Fruit fly (Drosophila melanogaster) whole organism, embryonic: Measurements from ENCODE around the gene Acp62F.

Experiments used
- Adf1 ChIP-seq: fragments of 200-800 bp; sonication (Bioruptor generic); IDR thresholded peaks from 2 replicates; pipeline ENCODE4 v1.3.6; 2022; ENCODE audit warnings: missing biosample characterization, missing genetic modification characterization
- CG11504 ChIP-seq: fragments of 200-800 bp; sonication (Bioruptor generic); optimal IDR thresholded peaks from 3 replicates; lab custom pipeline; 2019; ENCODE audit warnings: missing biosample characterization, mild to moderate bottlenecking, missing genetic modification characterization, moderate library complexity
- CG11560 ChIP-seq: fragments of 200-800 bp; sonication (Bioruptor generic); IDR thresholded peaks from 3 replicates; pipeline ENCODE4 v1.3.6; 2022; ENCODE audit warnings: missing biosample characterization, missing genetic modification characterization
- CG12236 ChIP-seq: fragments of 200-800 bp; sonication (Bioruptor generic); optimal IDR thresholded peaks from 2 replicates; lab custom pipeline; 2016; ENCODE audit warnings: missing biosample characterization, missing genetic modification characterization
- CG1233 ChIP-seq: fragments of 200-800 bp; sonication (Bioruptor generic); optimal IDR thresholded peaks from 4 replicates; lab custom pipeline; 2018; ENCODE audit warnings: missing biosample characterization, mild to moderate bottlenecking, missing genetic modification characterization
- CG14965 ChIP-seq: fragments of 200-800 bp; sonication (Bioruptor generic); optimal IDR thresholded peaks from 2 replicates; lab custom pipeline; 2016; ENCODE audit warnings: missing biosample characterization, missing genetic modification characterization, borderline replicate concordance
- CG15514 ChIP-seq: fragments of 200-800 bp; sonication (Bioruptor generic); optimal IDR thresholded peaks from 3 replicates; lab custom pipeline; 2017; ENCODE audit warnings: missing biosample characterization, missing genetic modification characterization, mild to moderate bottlenecking, moderate library complexity, missing genetic modification reagents
- CG17359 ChIP-seq: fragments of 200-800 bp; sonication (Bioruptor generic); optimal IDR thresholded peaks from 3 replicates; lab custom pipeline; 2018; ENCODE audit warnings: missing biosample characterization, mild to moderate bottlenecking, missing genetic modification characterization, moderate library complexity
- CG17385 ChIP-seq: fragments of 200-800 bp; sonication (Bioruptor generic); optimal IDR thresholded peaks from 3 replicates; lab custom pipeline; 2018; ENCODE audit warnings: missing biosample characterization, mild to moderate bottlenecking, missing genetic modification characterization
- CG17568 ChIP-seq: fragments of 200-800 bp; sonication (Bioruptor generic); optimal IDR thresholded peaks from 2 replicates; lab custom pipeline; 2018; ENCODE audit warnings: missing biosample characterization, mild to moderate bottlenecking, missing genetic modification characterization, moderate library complexity
- CG17912 ChIP-seq: fragments of 200-800 bp; sonication (Bioruptor generic); optimal IDR thresholded peaks from 2 replicates; lab custom pipeline; 2018; ENCODE audit warnings: missing biosample characterization, mild to moderate bottlenecking, missing genetic modification characterization
- CG18262 ChIP-seq: fragments of 200-800 bp; optimal IDR thresholded peaks from 3 replicates; lab custom pipeline; 2019; ENCODE audit warnings: missing biosample characterization, mild to moderate bottlenecking, missing genetic modification characterization, moderate library complexity
- CG2129 ChIP-seq: fragments of 200-800 bp; sonication (Bioruptor generic); IDR thresholded peaks from 2 replicates; pipeline ENCODE4 v1.3.6; 2022; ENCODE audit warnings: missing biosample characterization, missing genetic modification characterization; ENCODE audit not compliant: partially characterized antibody
- CG3065 ChIP-seq: fragments of 200-800 bp; sonication (Bioruptor generic); optimal IDR thresholded peaks from 2 replicates; lab custom pipeline; 2016; ENCODE audit warnings: missing biosample characterization, missing genetic modification characterization
- CG42726 ChIP-seq: fragments of 200-800 bp; sonication (Bioruptor generic); IDR thresholded peaks from 2 replicates; pipeline ENCODE4 v1.3.6; 2022; ENCODE audit warnings: missing biosample characterization, missing genetic modification characterization; ENCODE audit not compliant: partially characterized antibody
- CG43689 ChIP-seq: fragments of 200-800 bp; sonication (Bioruptor generic); IDR thresholded peaks from 2 replicates; pipeline ENCODE4 v1.3.6; 2022; ENCODE audit warnings: missing biosample characterization, missing genetic modification characterization
- CG6175 ChIP-seq: fragments of 200-800 bp; sonication (Bioruptor generic); IDR thresholded peaks from 3 replicates; pipeline ENCODE4 v1.3.6; 2022; ENCODE audit warnings: missing biosample characterization, missing genetic modification characterization
- CG6272 ChIP-seq: fragments of 200-800 bp; sonication (Bioruptor generic); IDR thresholded peaks from 2 replicates; pipeline ENCODE4 v1.3.6; 2022; ENCODE audit warnings: missing biosample characterization, missing genetic modification characterization
- CG7372 ChIP-seq: fragments of 200-800 bp; sonication (Bioruptor generic); IDR thresholded peaks from 2 replicates; pipeline ENCODE4 v1.3.6; 2022; ENCODE audit warnings: missing biosample characterization, missing genetic modification characterization
- CG7839 ChIP-seq: fragments of 200-800 bp; sonication (Bioruptor generic); optimal IDR thresholded peaks from 3 replicates; lab custom pipeline; 2018; ENCODE audit warnings: missing biosample characterization, mild to moderate bottlenecking, missing genetic modification characterization, moderate library complexity
- CG7928 ChIP-seq: fragments of 200-800 bp; sonication (Bioruptor generic); optimal IDR thresholded peaks from 2 replicates; lab custom pipeline; 2017; ENCODE audit warnings: missing biosample characterization, mild to moderate bottlenecking, missing genetic modification characterization
- CG9215 ChIP-seq: fragments of 200-800 bp; sonication (Bioruptor generic); IDR thresholded peaks from 2 replicates; pipeline ENCODE4 v1.3.6; 2022; ENCODE audit warnings: missing biosample characterization, missing genetic modification characterization
- CG9817 ChIP-seq: fragments of 200-800 bp; sonication (Bioruptor generic); optimal IDR thresholded peaks from 2 replicates; lab custom pipeline; 2018; ENCODE audit warnings: missing biosample characterization, mild to moderate bottlenecking, missing genetic modification characterization, moderate library complexity
- CG9876 ChIP-seq: fragments of 200-800 bp; sonication (Bioruptor generic); optimal IDR thresholded peaks from 2 replicates; lab custom pipeline; 2016; ENCODE audit warnings: missing biosample characterization, missing genetic modification characterization
- CG9932 ChIP-seq: fragments of 200-800 bp; sonication (Bioruptor generic); IDR thresholded peaks from 2 replicates; pipeline ENCODE4 v1.3.6; 2022; ENCODE audit warnings: missing biosample characterization, missing genetic modification characterization
- CHES-1-like ChIP-seq: fragments of 200-800 bp; sonication (Bioruptor generic); optimal IDR thresholded peaks from 2 replicates; lab custom pipeline; 2016; ENCODE audit warnings: missing biosample characterization, missing genetic modification characterization
- CkIIα-i1 ChIP-seq: fragments of 200-800 bp; sonication (Bioruptor generic); IDR thresholded peaks from 2 replicates; pipeline ENCODE4 v1.3.6; 2022; ENCODE audit warnings: missing biosample characterization, missing genetic modification characterization
- Dad ChIP-seq: fragments of 200-800 bp; sonication (Bioruptor generic); optimal IDR thresholded peaks from 3 replicates; lab custom pipeline; 2016; ENCODE audit warnings: missing biosample characterization, missing genetic modification characterization
- Deaf1 ChIP-seq: fragments of 200-800 bp; optimal IDR thresholded peaks from 3 replicates; lab custom pipeline; 2019; ENCODE audit warnings: missing biosample characterization, mild to moderate bottlenecking, missing genetic modification characterization, moderate library complexity
- Drgx ChIP-seq: fragments of 200-800 bp; sonication (Bioruptor generic); IDR thresholded peaks from 2 replicates; pipeline ENCODE4 v1.3.6; 2022; ENCODE audit warnings: missing biosample characterization, missing genetic modification characterization
- E2f2 ChIP-seq: fragments of 200-800 bp; sonication (Bioruptor generic); IDR thresholded peaks from 2 replicates; pipeline ENCODE4 v1.3.6; 2022; ENCODE audit warnings: missing biosample characterization, missing genetic modification characterization
- Ets97D ChIP-seq: fragments of 200-800 bp; sonication (Bioruptor generic); optimal IDR thresholded peaks from 3 replicates; lab custom pipeline; 2016; ENCODE audit warnings: missing biosample characterization, missing genetic modification characterization
- HmgZ ChIP-seq: fragments of 200-800 bp; sonication (Bioruptor generic); optimal IDR thresholded peaks from 2 replicates; lab custom pipeline; 2018; ENCODE audit warnings: missing biosample characterization, mild to moderate bottlenecking, missing genetic modification characterization
- Oaz ChIP-seq: fragments of 200-800 bp; sonication (Bioruptor generic); IDR thresholded peaks from 2 replicates; pipeline ENCODE4 v1.3.6; 2022; ENCODE audit warnings: missing biosample characterization, missing genetic modification characterization
- Optix ChIP-seq: fragments of 200-800 bp; sonication (Bioruptor generic); IDR thresholded peaks from 3 replicates; pipeline ENCODE4 v1.3.6; 2022; ENCODE audit warnings: missing biosample characterization, missing genetic modification characterization
- ab ChIP-seq: fragments of 200-800 bp; sonication (Bioruptor generic); optimal IDR thresholded peaks from 2 replicates; lab custom pipeline; 2016; ENCODE audit warnings: missing biosample characterization, missing genetic modification characterization
- ase ChIP-seq: fragments of 200-800 bp; sonication (Bioruptor generic); IDR thresholded peaks from 3 replicates; pipeline ENCODE4 v1.3.6; 2022; ENCODE audit warnings: missing biosample characterization, missing genetic modification characterization
- bbx ChIP-seq: fragments of 200-800 bp; sonication (Bioruptor generic); IDR thresholded peaks from 2 replicates; pipeline ENCODE4 v1.3.6; 2022; ENCODE audit warnings: missing biosample characterization, missing genetic modification characterization; ENCODE audit not compliant: partially characterized antibody
- cad ChIP-seq: fragments of >200 bp; optimal IDR thresholded peaks from 2 replicates; lab custom pipeline; 2017; ENCODE audit warnings: missing biosample characterization, missing genetic modification characterization
- cg ChIP-seq: fragments of 200-800 bp; sonication (Bioruptor generic); optimal IDR thresholded peaks from 3 replicates; lab custom pipeline; 2019; ENCODE audit warnings: missing biosample characterization, mild to moderate bottlenecking, missing genetic modification characterization, moderate library complexity
- ewg ChIP-seq: fragments of 200-800 bp; sonication (Bioruptor generic); optimal IDR thresholded peaks from 3 replicates; lab custom pipeline; 2017; ENCODE audit warnings: mild to moderate bottlenecking, missing biosample characterization, missing genetic modification reagents, missing genetic modification characterization
- ind ChIP-seq: fragments of 200-800 bp; sonication (Bioruptor generic); optimal IDR thresholded peaks from 3 replicates; lab custom pipeline; 2016; ENCODE audit warnings: missing biosample characterization, missing genetic modification characterization
- klu ChIP-seq: fragments of 200-800 bp; sonication (Bioruptor generic); IDR thresholded peaks from 2 replicates; pipeline ENCODE4 v1.3.6; 2022; ENCODE audit warnings: missing biosample characterization, missing genetic modification characterization
- lilli ChIP-seq: fragments of 200-800 bp; sonication (Bioruptor generic); optimal IDR thresholded peaks from 3 replicates; lab custom pipeline; 2016; ENCODE audit warnings: missing biosample characterization, missing genetic modification characterization
- p53 ChIP-seq: fragments of 200-800 bp; sonication (Bioruptor generic); optimal IDR thresholded peaks from 2 replicates; lab custom pipeline; 2016; ENCODE audit warnings: missing biosample characterization, missing genetic modification characterization
- pho ChIP-seq: fragments of 200-800 bp; sonication (Bioruptor generic); optimal IDR thresholded peaks from 2 replicates; lab custom pipeline; 2016; ENCODE audit warnings: missing biosample characterization, missing genetic modification characterization
- scrt ChIP-seq: fragments of 200-800 bp; sonication (Bioruptor generic); optimal IDR thresholded peaks from 2 replicates; lab custom pipeline; 2018; ENCODE audit warnings: missing biosample characterization, mild to moderate bottlenecking, missing genetic modification characterization, moderate library complexity
- sim ChIP-seq: fragments of 200-800 bp; sonication (Bioruptor generic); IDR thresholded peaks from 2 replicates; pipeline ENCODE4 v1.3.6; 2022; ENCODE audit warnings: missing biosample characterization, missing genetic modification characterization
- slbo ChIP-seq: fragments of 200-800 bp; sonication (Bioruptor generic); IDR thresholded peaks from 2 replicates; pipeline ENCODE4 v1.3.6; 2022; ENCODE audit warnings: missing biosample characterization, missing genetic modification characterization
- stc ChIP-seq: fragments of 200-800 bp; sonication (Bioruptor generic); IDR thresholded peaks from 2 replicates; pipeline ENCODE4 v1.3.6; 2022; ENCODE audit warnings: missing biosample characterization, missing genetic modification characterization
- toy ChIP-seq: fragments of 200-800 bp; sonication (Bioruptor generic); IDR thresholded peaks from 2 replicates; pipeline ENCODE4 v1.3.6; 2022; ENCODE audit warnings: missing biosample characterization, missing genetic modification characterization

Gene Acp62F

DNA sequence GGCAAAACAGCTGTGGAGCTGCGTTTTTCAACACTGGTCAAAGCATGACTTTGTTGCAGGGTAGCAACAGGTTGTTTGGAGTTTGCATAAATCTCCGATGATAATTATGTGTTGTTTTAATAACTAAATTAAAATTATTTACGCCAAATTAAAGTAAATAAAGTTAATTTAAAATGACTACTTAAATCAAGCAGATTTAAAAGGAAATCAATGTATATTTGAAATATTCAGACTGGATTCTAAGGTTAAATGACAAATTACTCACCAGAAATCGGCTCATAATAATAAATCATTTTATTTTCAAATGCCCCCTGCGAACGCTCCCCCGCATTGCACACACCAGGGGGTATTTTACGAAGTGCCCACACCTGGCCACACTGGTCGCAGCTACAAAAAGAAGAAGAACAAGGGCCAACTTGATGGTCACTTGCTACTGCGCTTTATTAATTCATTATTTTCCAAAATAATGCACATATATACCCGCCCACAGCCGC lies 34.5 kb downstream of the Acp62F start, which contains the start of the genes CG12093 and Atg2 (continued):
- TF ChIP-seq CG11504 (tag; lab: Kevin White, UChicago) (peak; percentile 89), CG42726 (GFP tag; lab: Robert Waterston, UW) (no peak), CG15514 (GFP tag; lab: Kevin White, UChicago) (peak; percentile 72), CG2129 (GFP tag; lab: Robert Waterston, UW) (no peak), ab (peak; percentile 76), Optix (GFP tag; lab: Robert Waterston, UW) (peak; percentile 71; the same call in 1 of the 3 replicates), CG9215 (GFP tag; lab: Robert Waterston, UW) (peak; percentile 94), Adf1 (GFP tag; lab: Robert Waterston, UW) (peak; percentile 75), CG17912 (GFP tag; lab: Kevin White, UChicago) (peak; percentile 40), CG11560 (tag; lab: Robert Waterston, UW) (peak; percentile 78), cg (GFP tag; lab: Kevin White, UChicago) (no peak), CG7372 (GFP tag; lab: Robert Waterston, UW) (peak; percentile 92), CG17385 (GFP tag; lab: Kevin White, UChicago) (peak; percentile 97), CG7928 (peak; percentile 62), CkIIα-i1 (GFP tag; lab: Robert Waterston, UW) (no peak), klu (GFP tag; lab: Robert Waterston, UW) (peak; percentile 96), ase (GFP tag; lab: Robert Waterston, UW) (peak; percentile 93), CG18262 (tag; lab: Kevin White, UChicago) (peak; percentile 91), CG9932 (peak; percentile 98), CHES-1-like (GFP tag; lab: Kevin White, UChicago) (peak; percentile 69), ind (GFP tag; lab: Kevin White, UChicago) (peak; percentile 92), Oaz (GFP tag; lab: Robert Waterston, UW) (peak; percentile 94), CG12236 (GFP tag; lab: Kevin White, UChicago) (peak; percentile 3), toy (GFP tag; lab: Robert Waterston, UW) (peak; percentile 88), cad (no peak), CG14965 (GFP tag; lab: Kevin White, UChicago) (no peak), lilli (peak; percentile 94), CG9876 (GFP tag; lab: Kevin White, UChicago) (peak; percentile 40), CG7839 (peak; percentile 93), CG6175 (peak; percentile 82), CG3065 (peak; percentile 81), Drgx (GFP tag; lab: Robert Waterston, UW) (peak; percentile 93), CG6272 (GFP tag; lab: Robert Waterston, UW) (peak; percentile 90), slbo (GFP tag; lab: Robert Waterston, UW) (peak; percentile 98), Deaf1 (tag; lab: Kevin White, UChicago) (no peak), CG17359 (tag; lab: Kevin White, UChicago) (peak; percentile 89), bbx (no peak), pho (GFP tag; lab: Kevin White, UChicago) (peak; percentile 86), sim (GFP tag; lab: Robert Waterston, UW) (peak; percentile 80), Ets97D (GFP tag; lab: Kevin White, UChicago) (peak; percentile 55), Dad (GFP tag; lab: Kevin White, UChicago) (peak; percentile 60), CG9817 (tag; lab: Kevin White, UChicago) (peak; percentile 97), E2f2 (GFP tag; lab: Robert Waterston, UW) (peak; percentile 79), ewg (peak; percentile 81), HmgZ (tag; lab: Kevin White, UChicago) (peak; percentile 93), stc (GFP tag; lab: Robert Waterston, UW) (peak; percentile 91), p53 (GFP tag; lab: Kevin White, UChicago) (peak; percentile 23), CG43689 (GFP tag; lab: Robert Waterston, UW) (peak; percentile 88), scrt (GFP tag; lab: Kevin White, UChicago) (peak; percentile 90), CG17568 (no peak), CG1233 (GFP tag; lab: Kevin White, UChicago) (peak; percentile 90)
